Worm (Caenorhabditis elegans) whole organism, L1 larva: Measurements from ENCODE around the gene ckb-2.

Source experiments
- C04F5.9 ChIP-seq: sonication (generic microtip); optimal IDR thresholded peaks from 2 replicates; lab custom pipeline; 2016; ENCODE audit warnings: missing genetic modification characterization, missing compliant biosample characterization
- ama-1 ChIP-seq: fragments of 150-350 bp; optimal IDR thresholded peaks from 2 replicates; lab custom pipeline; 2014
- elt-3 ChIP-seq, 6 experiments: fragments of 150-350 bp in 1 of 6; sonication (generic microtip); optimal IDR thresholded peaks; 2 replicates each; lab custom pipeline; 2017 to 2018; ENCODE audit warnings: missing biosample characterization in 6 of 6, missing genetic modification characterization in 6 of 6, inconsistent platforms in 1 of 6
- lin-15B ChIP-seq: fragments of 150-350 bp; sonication (generic microtip); optimal IDR thresholded peaks from 3 replicates; lab custom pipeline; 2014; ENCODE audit warnings: missing biosample characterization, missing genetic modification characterization
- lsy-2 ChIP-seq, 2 experiments: fragments of 150-350 bp; optimal IDR thresholded peaks; 2 replicates each; lab custom pipeline; 2014; ENCODE audit warnings: missing biosample characterization in 2 of 2, missing genetic modification characterization in 2 of 2
- nhr-28 ChIP-seq: fragments of 150-350 bp; optimal IDR thresholded peaks from 2 replicates; lab custom pipeline; 2014; ENCODE audit warnings: missing biosample characterization, missing genetic modification characterization
- skn-1 ChIP-seq: fragments of 150-350 bp; optimal IDR thresholded peaks from 2 replicates; lab custom pipeline; 2014; ENCODE audit warnings: missing biosample characterization, missing genetic modification characterization
- unc-86 ChIP-seq: sonication (generic microtip); optimal IDR thresholded peaks from 2 replicates; lab custom pipeline; 2016; ENCODE audit warnings: missing genetic modification characterization, missing compliant biosample characterization
- xbp-1 ChIP-seq: sonication (generic microtip); optimal IDR thresholded peaks from 2 replicates; lab custom pipeline; 2016; ENCODE audit warnings: missing genetic modification characterization, missing compliant biosample characterization
- ztf-11 ChIP-seq, 2 experiments: sonication (generic microtip); optimal IDR thresholded peaks; 2 replicates each; lab custom pipeline; 2016 to 2017; ENCODE audit warnings: missing genetic modification characterization in 2 of 2, missing biosample characterization in 1 of 2, missing compliant biosample characterization in 1 of 2

ce11 chrIII:4391938-4392337, 24.2 kb downstream of the ckb-2 start:
- peak in 1 of 6 experiments; percentile 39 for TF ChIP-seq elt-3 (tag; optimal IDR thresholded peaks at IDR 0.05; lab: Kevin White, UChicago)
- no peak for TF ChIP-seq nhr-28 (tag; lab: Kevin White, UChicago)
- TF ChIP-seq skn-1 (tag; lab: Kevin White, UChicago) = no peak
- TF ChIP-seq ama-1 (lab: Kevin White, UChicago) = no peak
- TF ChIP-seq ztf-11 (tag; optimal IDR thresholded peaks at IDR 0.05; lab: Kevin White, UChicago) = no peak
- TF ChIP-seq lsy-2 (tag; optimal IDR thresholded peaks at IDR 0.05; lab: Kevin White, UChicago) = no peak
- no peak for TF ChIP-seq C04F5.9 (tag; lab: Kevin White, UChicago)
- no peak for TF ChIP-seq lin-15B (tag; lab: Kevin White, UChicago)
- TF ChIP-seq xbp-1 (tag; lab: Kevin White, UChicago) = no peak
- TF ChIP-seq unc-86 (tag; lab: Kevin White, UChicago) = no peak
